Fruit fly (Drosophila melanogaster) whole organism, embryonic: ENCODE measurements around the gene CG43346.
A peak's percentile ranks its signal among the peaks of the same experiment; 100 is the strongest.

Experiments used
- BtbVII ChIP-seq: fragments of 200-800 bp; sonication (Bioruptor generic); optimal IDR thresholded peaks from 3 replicates; lab custom pipeline; 2017; ENCODE audit warnings: missing biosample characterization, mild to moderate bottlenecking, missing genetic modification characterization
- CG11247 ChIP-seq: fragments of 200-800 bp; sonication (Bioruptor generic); IDR thresholded peaks from 2 replicates; pipeline ENCODE4 v1.3.6; 2022; ENCODE audit warnings: missing biosample characterization, missing genetic modification characterization
- CG11456 ChIP-seq: fragments of 200-800 bp; sonication (Bioruptor generic); IDR thresholded peaks from 3 replicates; pipeline ENCODE4 v1.3.6; 2022; ENCODE audit warnings: missing biosample characterization, missing genetic modification characterization
- CG11560 ChIP-seq: fragments of 200-800 bp; sonication (Bioruptor generic); IDR thresholded peaks from 3 replicates; pipeline ENCODE4 v1.3.6; 2022; ENCODE audit warnings: missing biosample characterization, missing genetic modification characterization
- CG11696 ChIP-seq: fragments of 200-800 bp; sonication (Bioruptor generic); IDR thresholded peaks from 2 replicates; pipeline ENCODE4 v1.3.6; 2022; ENCODE audit warnings: missing biosample characterization, missing genetic modification characterization
- CG11723 ChIP-seq: fragments of 200-800 bp; sonication (Bioruptor generic); optimal IDR thresholded peaks from 2 replicates; lab custom pipeline; 2017; ENCODE audit warnings: missing biosample characterization, mild to moderate bottlenecking, missing genetic modification characterization
- CG13296 ChIP-seq: fragments of 200-800 bp; sonication (Bioruptor generic); optimal IDR thresholded peaks from 3 replicates; lab custom pipeline; 2018; ENCODE audit warnings: missing biosample characterization, mild to moderate bottlenecking, missing genetic modification characterization
- CG1602 ChIP-seq: fragments of 200-800 bp; sonication (Bioruptor generic); optimal IDR thresholded peaks from 3 replicates; lab custom pipeline; 2016; ENCODE audit warnings: missing biosample characterization, missing genetic modification characterization
- CG17359 ChIP-seq: fragments of 200-800 bp; sonication (Bioruptor generic); optimal IDR thresholded peaks from 3 replicates; lab custom pipeline; 2018; ENCODE audit warnings: missing biosample characterization, mild to moderate bottlenecking, missing genetic modification characterization, moderate library complexity
- CG1792 ChIP-seq: fragments of 200-800 bp; sonication (Bioruptor generic); optimal IDR thresholded peaks from 2 replicates; lab custom pipeline; 2016; ENCODE audit warnings: missing biosample characterization, missing genetic modification characterization
- CG18011 ChIP-seq: fragments of 200-800 bp; sonication (Bioruptor generic); optimal IDR thresholded peaks from 2 replicates; lab custom pipeline; 2017; ENCODE audit warnings: missing biosample characterization, missing genetic modification characterization, mild to moderate bottlenecking, moderate library complexity, missing genotype
- CG18599 ChIP-seq: fragments of 200-800 bp; sonication (Bioruptor generic); optimal IDR thresholded peaks from 3 replicates; lab custom pipeline; 2017; ENCODE audit warnings: missing biosample characterization, missing genetic modification characterization, mild to moderate bottlenecking, moderate library complexity, missing genetic modification reagents
- CG2875 ChIP-seq: fragments of 200-800 bp; sonication (Bioruptor generic); optimal IDR thresholded peaks from 2 replicates; lab custom pipeline; 2017; ENCODE audit warnings: missing biosample characterization, mild to moderate bottlenecking, missing genetic modification characterization, missing genetic modification reagents
- CG33213 ChIP-seq: fragments of 200-800 bp; sonication (Bioruptor generic); optimal IDR thresholded peaks from 3 replicates; lab custom pipeline; 2016; ENCODE audit warnings: missing biosample characterization, missing genetic modification characterization
- CG4424 ChIP-seq: fragments of 200-800 bp; sonication (Bioruptor generic); optimal IDR thresholded peaks from 3 replicates; lab custom pipeline; 2016; ENCODE audit warnings: missing biosample characterization, missing genetic modification characterization
- CG7556 ChIP-seq: fragments of 200-800 bp; sonication (Bioruptor generic); optimal IDR thresholded peaks from 2 replicates; lab custom pipeline; 2017; ENCODE audit warnings: missing biosample characterization, mild to moderate bottlenecking, missing genetic modification characterization
- CG8359 ChIP-seq: fragments of 200-800 bp; sonication (Bioruptor generic); optimal IDR thresholded peaks from 2 replicates; lab custom pipeline; 2017; ENCODE audit warnings: missing biosample characterization, mild to moderate bottlenecking, missing genetic modification characterization, borderline replicate concordance
- CG9437 ChIP-seq: fragments of 200-800 bp; sonication (Bioruptor generic); optimal IDR thresholded peaks from 2 replicates; lab custom pipeline; 2018; ENCODE audit warnings: missing biosample characterization, mild to moderate bottlenecking, missing genetic modification characterization
- CG9932 ChIP-seq: fragments of 200-800 bp; sonication (Bioruptor generic); IDR thresholded peaks from 2 replicates; pipeline ENCODE4 v1.3.6; 2022; ENCODE audit warnings: missing biosample characterization, missing genetic modification characterization
- Eip74EF ChIP-seq, 2 experiments: fragments of 200-800 bp in 1 of 2; fragments of >200 bp in 1 of 2; sonication (Bioruptor generic) in 1 of 2; optimal IDR thresholded peaks; 2 replicates each; lab custom pipeline; 2017 to 2019; ENCODE audit warnings: missing biosample characterization in 2 of 2, missing genetic modification characterization in 2 of 2, mild to moderate bottlenecking in 1 of 2, moderate library complexity in 1 of 2
- HLH4C ChIP-seq: fragments of 200-800 bp; sonication (Bioruptor generic); IDR thresholded peaks from 3 replicates; pipeline ENCODE4 v1.3.6; 2022; ENCODE audit warnings: missing biosample characterization, missing genetic modification characterization; ENCODE audit not compliant: partially characterized antibody
- Hr39 ChIP-seq: fragments of >200 bp; optimal IDR thresholded peaks from 2 replicates; lab custom pipeline; 2017
- NC2α ChIP-seq: fragments of 200-800 bp; sonication (Bioruptor generic); optimal IDR thresholded peaks from 2 replicates; lab custom pipeline; 2016; ENCODE audit warnings: missing biosample characterization, missing genetic modification characterization
- Spps ChIP-seq: fragments of 200-800 bp; sonication (Bioruptor generic); optimal IDR thresholded peaks from 2 replicates; lab custom pipeline; 2018; ENCODE audit warnings: missing biosample characterization, mild to moderate bottlenecking, missing genetic modification characterization
- Taf1 ChIP-seq: fragments of 200-800 bp; sonication (Bioruptor generic); IDR thresholded peaks from 2 replicates; pipeline ENCODE4 v1.3.6; 2022; ENCODE audit warnings: missing biosample characterization, missing genetic modification characterization
- bab2 ChIP-seq: fragments of 200-800 bp; sonication (Bioruptor generic); optimal IDR thresholded peaks from 2 replicates; lab custom pipeline; 2016; ENCODE audit warnings: missing biosample characterization, missing genetic modification characterization
- bbx ChIP-seq: fragments of 200-800 bp; sonication (Bioruptor generic); IDR thresholded peaks from 2 replicates; pipeline ENCODE4 v1.3.6; 2022; ENCODE audit warnings: missing biosample characterization, missing genetic modification characterization; ENCODE audit not compliant: partially characterized antibody
- cg ChIP-seq: fragments of 200-800 bp; sonication (Bioruptor generic); optimal IDR thresholded peaks from 3 replicates; lab custom pipeline; 2019; ENCODE audit warnings: missing biosample characterization, mild to moderate bottlenecking, missing genetic modification characterization, moderate library complexity
- chm ChIP-seq: fragments of 200-800 bp; sonication (Bioruptor generic); IDR thresholded peaks from 2 replicates; pipeline ENCODE4 v1.3.6; 2022; ENCODE audit warnings: missing biosample characterization, missing genetic modification characterization
- dan ChIP-seq: fragments of 200-800 bp; sonication (Bioruptor generic); IDR thresholded peaks from 2 replicates; pipeline ENCODE4 v1.3.6; 2022; ENCODE audit warnings: missing biosample characterization, missing genetic modification characterization
- dm ChIP-seq: fragments of 200-800 bp; sonication (Bioruptor generic); optimal IDR thresholded peaks from 3 replicates; lab custom pipeline; 2016; ENCODE audit warnings: missing biosample characterization, missing genetic modification characterization
- ewg ChIP-seq: fragments of 200-800 bp; sonication (Bioruptor generic); optimal IDR thresholded peaks from 3 replicates; lab custom pipeline; 2017; ENCODE audit warnings: mild to moderate bottlenecking, missing biosample characterization, missing genetic modification reagents, missing genetic modification characterization
- fru ChIP-seq: fragments of >200 bp; optimal IDR thresholded peaks from 2 replicates; lab custom pipeline; 2017
- ftz-f1 ChIP-seq: fragments of 200-800 bp; sonication (Bioruptor generic); optimal IDR thresholded peaks from 2 replicates; lab custom pipeline; 2016; ENCODE audit warnings: missing biosample characterization, missing genetic modification characterization
- gfzf ChIP-seq: fragments of 200-800 bp; sonication (Bioruptor generic); optimal IDR thresholded peaks from 2 replicates; lab custom pipeline; 2016; ENCODE audit warnings: missing biosample characterization, mild to moderate bottlenecking, missing genetic modification characterization, moderate library complexity
- grn ChIP-seq: fragments of 200-800 bp; sonication (Bioruptor generic); optimal IDR thresholded peaks from 3 replicates; lab custom pipeline; 2017; ENCODE audit warnings: missing biosample characterization, missing genetic modification characterization
- knrl ChIP-seq: fragments of 200-800 bp; sonication (Bioruptor generic); IDR thresholded peaks from 3 replicates; pipeline ENCODE4 v1.3.6; 2022; ENCODE audit warnings: missing biosample characterization, missing genetic modification characterization; ENCODE audit not compliant: partially characterized antibody
- mam ChIP-seq: fragments of 200-800 bp; sonication (Bioruptor generic); optimal IDR thresholded peaks from 3 replicates; lab custom pipeline; 2016; ENCODE audit warnings: missing biosample characterization, missing genetic modification characterization
- nau ChIP-seq: fragments of 200-800 bp; sonication (Bioruptor generic); optimal IDR thresholded peaks from 3 replicates; lab custom pipeline; 2017; ENCODE audit warnings: missing biosample characterization, mild to moderate bottlenecking, missing genetic modification characterization, missing genetic modification reagents
- pum ChIP-seq: fragments of 200-800 bp; sonication (Bioruptor generic); optimal IDR thresholded peaks from 2 replicates; lab custom pipeline; 2016; ENCODE audit warnings: missing biosample characterization, missing genetic modification characterization
- pzg ChIP-seq: fragments of 200-800 bp; sonication (Bioruptor generic); optimal IDR thresholded peaks from 3 replicates; lab custom pipeline; 2018; ENCODE audit warnings: missing biosample characterization, mild to moderate bottlenecking, missing genetic modification characterization, moderate library complexity
- row ChIP-seq: fragments of 200-800 bp; sonication (Bioruptor generic); IDR thresholded peaks from 3 replicates; pipeline ENCODE4 v1.3.6; 2022; ENCODE audit warnings: missing biosample characterization, missing genetic modification characterization
- schlank ChIP-seq: fragments of 200-800 bp; sonication (Bioruptor generic); optimal IDR thresholded peaks from 2 replicates; lab custom pipeline; 2018; ENCODE audit warnings: missing biosample characterization, mild to moderate bottlenecking, missing genetic modification characterization
- shn ChIP-seq: fragments of 200-800 bp; sonication (Bioruptor generic); optimal IDR thresholded peaks from 3 replicates; lab custom pipeline; 2016; ENCODE audit warnings: missing biosample characterization, missing genetic modification characterization
- sima ChIP-seq: fragments of 200-800 bp; sonication (Bioruptor generic); optimal IDR thresholded peaks from 2 replicates; lab custom pipeline; 2016; ENCODE audit warnings: missing biosample characterization, missing genetic modification characterization
- so ChIP-seq: fragments of 200-800 bp; sonication (Bioruptor generic); IDR thresholded peaks from 3 replicates; pipeline ENCODE4 v1.3.6; 2022; ENCODE audit warnings: missing biosample characterization, missing genetic modification characterization
- sr ChIP-seq: fragments of 200-800 bp; sonication (Bioruptor generic); IDR thresholded peaks from 3 replicates; pipeline ENCODE4 v1.3.6; 2022; ENCODE audit warnings: missing biosample characterization, missing genetic modification characterization
- twi ChIP-seq: fragments of 200-800 bp; optimal IDR thresholded peaks from 2 replicates; lab custom pipeline; 2019; ENCODE audit warnings: missing biosample characterization, mild to moderate bottlenecking, missing genetic modification characterization, moderate library complexity
- yki ChIP-seq: fragments of >200 bp; optimal IDR thresholded peaks from 3 replicates; lab custom pipeline; 2018
- zf30C ChIP-seq: fragments of 200-800 bp; sonication (Bioruptor generic); optimal IDR thresholded peaks from 3 replicates; lab custom pipeline; 2018; ENCODE audit warnings: missing biosample characterization, mild to moderate bottlenecking, missing genetic modification characterization

Gene CG43346

dm6 chr2L:21149053-21149452 lies 19.3 kb downstream of the CG43346 start (continued):
- peak; percentile 58; the same call in 1 of the 2 replicates for TF ChIP-seq bbx (GFP tag; lab: Robert Waterston, UW)

- TF ChIP-seq CG4424, result no peak
- TF ChIP-seq CG11696, result 0 out of 2 replicates have a peak, but pooled peaks have one; percentile 17
- no peak for TF ChIP-seq pum (GFP tag; lab: Kevin White, UChicago)
- TF ChIP-seq CG13296, result no peak
- no peak for TF ChIP-seq sima (GFP tag; lab: Kevin White, UChicago)
- TF ChIP-seq HLH4C, result peak; percentile 7; the same call in 1 of the 3 replicates
- no peak for TF ChIP-seq nau (GFP tag; lab: Kevin White, UChicago)
- TF ChIP-seq ewg (GFP tag; lab: Kevin White, UChicago), result peak; percentile 76
- no peak for TF ChIP-seq Hr39 (lab: Kevin White, UChicago)
- no peak for TF ChIP-seq chm (GFP tag; lab: Robert Waterston, UW)
- no peak for TF ChIP-seq Spps (tag; lab: Kevin White, UChicago)
- TF ChIP-seq Eip74EF (GFP tag; optimal IDR thresholded peaks at IDR 0.05; lab: Kevin White, UChicago), result no peak
- TF ChIP-seq row (GFP tag; lab: Robert Waterston, UW), result 0 out of 3 replicates have a peak, but pooled peaks have one; percentile 12
- TF ChIP-seq CG18599 (GFP tag; lab: Kevin White, UChicago), result no peak
- peak; percentile 58 for TF ChIP-seq gfzf (GFP tag; lab: Kevin White, UChicago)
- peak; percentile 24 for TF ChIP-seq pzg (GFP tag; lab: Kevin White, UChicago)
- TF ChIP-seq CG11456 (GFP tag; lab: Robert Waterston, UW), result no peak
- no peak for TF ChIP-seq so (GFP tag; lab: Robert Waterston, UW)
- TF ChIP-seq ftz-f1, result no peak
- TF ChIP-seq dm, result no peak
- TF ChIP-seq CG9932 (GFP tag; lab: Robert Waterston, UW), result no peak
- no peak for TF ChIP-seq dan
- no peak for TF ChIP-seq CG18011 (GFP tag; lab: Kevin White, UChicago)
- no peak for TF ChIP-seq CG1792 (GFP tag; lab: Kevin White, UChicago)
These were observed 20.1 kb downstream of the CG43346 start, which contains the start of gene del for dm6 chr2L:21148242-21148641. TSS of gene del (minus strand) at chr2L:21148546.

- TF ChIP-seq knrl (GFP tag; lab: Robert Waterston, UW) (peak; percentile 88), CG7556 (GFP tag; lab: Kevin White, UChicago) (no peak), NC2α (GFP tag; lab: Kevin White, UChicago) (peak; percentile 4), CG13296 (no peak), twi (tag; lab: Kevin White, UChicago) (peak; percentile 17), zf30C (GFP tag; lab: Kevin White, UChicago) (no peak), cg (GFP tag; lab: Kevin White, UChicago) (no peak), bab2 (peak; percentile 35), CG2875 (GFP tag; lab: Kevin White, UChicago) (no peak), grn (GFP tag; lab: Kevin White, UChicago) (peak; percentile 45), CG11247 (GFP tag; lab: Robert Waterston, UW) (0 out of 2 replicates have a peak, but pooled peaks have one; percentile 60), shn (GFP tag; lab: Kevin White, UChicago) (no peak), CG17359 (tag; lab: Kevin White, UChicago) (no peak), sr (GFP tag; lab: Robert Waterston, UW) (no peak), CG11723 (no peak), CG9437 (no peak), fru (lab: Kevin White, UChicago) (no peak), CG8359 (GFP tag; lab: Kevin White, UChicago) (no peak), CG1602 (peak; percentile 56), yki (lab: Kevin White, UChicago) (no peak), CG33213 (peak; percentile 36), Taf1 (GFP tag; lab: Robert Waterston, UW) (no peak), CG11560 (tag; lab: Robert Waterston, UW) (no peak), mam (GFP tag; lab: Kevin White, UChicago) (peak; percentile 79), schlank (tag; lab: Kevin White, UChicago) (no peak), BtbVII (GFP tag; lab: Kevin White, UChicago) (no peak)
These were observed 25.4 kb downstream of the CG43346 start, which contains the start of gene pths for dm6 chr2L:21142972-21143385. TSS of gene pths (plus strand) at chr2L:21143229.
